Fruit fly (Drosophila melanogaster): ENCODE measurements around the gene CG7365.

DNA sequence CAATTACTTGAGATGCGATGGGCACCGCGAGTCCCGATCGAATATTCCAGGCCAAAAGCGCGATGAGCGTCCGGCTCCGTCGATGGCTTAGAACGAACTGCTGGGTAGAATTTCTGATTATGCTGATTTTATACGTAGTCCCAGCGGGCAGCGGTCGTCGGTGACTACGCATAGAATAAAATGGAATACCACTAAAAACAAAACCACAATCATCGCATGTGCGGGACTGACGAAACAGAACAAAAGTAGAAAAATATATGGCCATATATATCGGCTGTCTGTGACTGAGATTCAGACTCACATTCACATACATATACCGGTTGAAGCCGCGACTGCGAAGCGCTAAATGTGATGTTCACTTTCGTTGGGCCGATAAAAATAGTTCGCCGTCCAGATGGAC is at the start of gene CG7365:
- TF ChIP-seq dsx (GFP tag; optimal IDR thresholded peaks at IDR 0.05; ENCODE audit: poor library complexity, severe bottlenecking) (no peak), Sox102F (GFP tag; optimal IDR thresholded peaks at IDR 0.05) (no peak), CG8632 (GFP tag; optimal IDR thresholded peaks at IDR 0.05) (no peak), CG8319 (GFP tag; optimal IDR thresholded peaks at IDR 0.05) (no peak), Ets96B (tag; optimal IDR thresholded peaks at IDR 0.05) (no peak), CG7368 (GFP tag; optimal IDR thresholded peaks at IDR 0.05) (no peak), Hr4 (GFP tag; optimal IDR thresholded peaks at IDR 0.05) (no peak), eg (GFP tag; IDR thresholded peaks at IDR 0.05) (no peak), CG8119 (GFP tag; IDR thresholded peaks at IDR 0.05) (no peak), achi (GFP tag; optimal IDR thresholded peaks at IDR 0.05) (no peak), fkh (GFP tag; optimal IDR thresholded peaks at IDR 0.05) (no peak)
